Worm (Caenorhabditis elegans): ENCODE results near the gene flp-3.

- TF ChIP-seq W03F9.2 (tag; optimal IDR thresholded peaks at IDR 0.05) (no peak), him-1 (tag; optimal IDR thresholded peaks at IDR 0.05) (no peak)
These were observed 45.7 kb upstream of the flp-3 start, which contains the start of gene moc-1 for ce11 chrX:10138494-10138893.
